Worm (Caenorhabditis elegans): Measurements from ENCODE around the gene inpp-5K.

- TF ChIP-seq klf-2 (GFP tag; conservative IDR thresholded peaks at IDR 0.05) (no peak), flt-1 (GFP tag; IDR thresholded peaks at IDR 0.05) (no peak), ref-1 (GFP tag; conservative IDR thresholded peaks at IDR 0.05) (no peak), tab-1 (GFP tag; IDR thresholded peaks at IDR 0.05) (no peak)
Measured at ce11 chrIII:8148751-8149150, 12.4 kb downstream of the inpp-5K start, which contains the start of gene D2007.2.

All from whole organism, midembryonic.